Fruit fly (Drosophila melanogaster) whole organism, embryonic: Measurements from ENCODE around the gene CG17752.

Source experiments
- B-H1 ChIP-seq: fragments of 200-800 bp; sonication (Bioruptor generic); IDR thresholded peaks from 3 replicates; pipeline ENCODE4 v1.3.6; 2022; ENCODE audit warnings: missing biosample characterization, missing genetic modification characterization
- CG10267 ChIP-seq: fragments of 200-800 bp; sonication (Bioruptor generic); optimal IDR thresholded peaks from 2 replicates; lab custom pipeline; 2018; ENCODE audit warnings: missing biosample characterization, mild to moderate bottlenecking, missing genetic modification characterization, moderate library complexity
- CG11456 ChIP-seq: fragments of 200-800 bp; sonication (Bioruptor generic); IDR thresholded peaks from 3 replicates; pipeline ENCODE4 v1.3.6; 2022; ENCODE audit warnings: missing biosample characterization, missing genetic modification characterization
- CG12071 ChIP-seq: fragments of 200-800 bp; sonication (Bioruptor generic); optimal IDR thresholded peaks from 3 replicates; lab custom pipeline; 2018; ENCODE audit warnings: missing biosample characterization, mild to moderate bottlenecking, missing genetic modification characterization
- CG12104 ChIP-seq: fragments of 200-800 bp; sonication (Bioruptor generic); optimal IDR thresholded peaks from 3 replicates; lab custom pipeline; 2016; ENCODE audit warnings: missing biosample characterization, missing genetic modification characterization
- CG12155 ChIP-seq: fragments of 200-800 bp; sonication (Bioruptor generic); optimal IDR thresholded peaks from 3 replicates; lab custom pipeline; 2016; ENCODE audit warnings: missing biosample characterization, missing genetic modification characterization
- CG13287 ChIP-seq: fragments of 200-800 bp; sonication (Bioruptor generic); IDR thresholded peaks from 2 replicates; pipeline ENCODE4 v1.3.6; 2022; ENCODE audit warnings: missing biosample characterization, missing genetic modification characterization; ENCODE audit not compliant: partially characterized antibody
- CG15601 ChIP-seq: fragments of 200-800 bp; sonication (Bioruptor generic); optimal IDR thresholded peaks from 3 replicates; lab custom pipeline; 2019; ENCODE audit warnings: missing biosample characterization, mild to moderate bottlenecking, missing genetic modification characterization, moderate library complexity
- CG17361 ChIP-seq: fragments of 200-800 bp; sonication (Bioruptor generic); IDR thresholded peaks from 3 replicates; pipeline ENCODE4 v1.3.6; 2022; ENCODE audit warnings: missing biosample characterization, missing genetic modification characterization
- CG18262 ChIP-seq: fragments of 200-800 bp; optimal IDR thresholded peaks from 3 replicates; lab custom pipeline; 2019; ENCODE audit warnings: missing biosample characterization, mild to moderate bottlenecking, missing genetic modification characterization, moderate library complexity
- CG18619 ChIP-seq: fragments of 200-800 bp; sonication (Bioruptor generic); optimal IDR thresholded peaks from 3 replicates; lab custom pipeline; 2017; ENCODE audit warnings: missing biosample characterization, mild to moderate bottlenecking, missing genetic modification characterization
- CG2120 ChIP-seq: fragments of 200-800 bp; sonication (Bioruptor generic); optimal IDR thresholded peaks from 3 replicates; lab custom pipeline; 2016; ENCODE audit warnings: missing biosample characterization, missing genetic modification characterization
- CG2712 ChIP-seq: fragments of 200-800 bp; optimal IDR thresholded peaks from 3 replicates; lab custom pipeline; 2019; ENCODE audit warnings: missing biosample characterization, mild to moderate bottlenecking, missing genetic modification characterization, moderate library complexity
- CG31365 ChIP-seq: fragments of 200-800 bp; sonication (Bioruptor generic); optimal IDR thresholded peaks from 2 replicates; lab custom pipeline; 2018; ENCODE audit warnings: missing biosample characterization, mild to moderate bottlenecking, missing genetic modification characterization
- CG3847 ChIP-seq: fragments of 200-800 bp; sonication (Bioruptor generic); IDR thresholded peaks from 2 replicates; pipeline ENCODE4 v1.3.6; 2022; ENCODE audit warnings: missing biosample characterization, missing genetic modification characterization
- CG42726 ChIP-seq: fragments of 200-800 bp; sonication (Bioruptor generic); IDR thresholded peaks from 2 replicates; pipeline ENCODE4 v1.3.6; 2022; ENCODE audit warnings: missing biosample characterization, missing genetic modification characterization; ENCODE audit not compliant: partially characterized antibody
- CG4404 ChIP-seq: fragments of 200-800 bp; sonication (Bioruptor generic); IDR thresholded peaks from 2 replicates; pipeline ENCODE4 v1.3.6; 2022; ENCODE audit warnings: missing biosample characterization, missing genetic modification characterization
- CG4424 ChIP-seq: fragments of 200-800 bp; sonication (Bioruptor generic); optimal IDR thresholded peaks from 3 replicates; lab custom pipeline; 2016; ENCODE audit warnings: missing biosample characterization, missing genetic modification characterization
- CG6272 ChIP-seq: fragments of 200-800 bp; sonication (Bioruptor generic); IDR thresholded peaks from 2 replicates; pipeline ENCODE4 v1.3.6; 2022; ENCODE audit warnings: missing biosample characterization, missing genetic modification characterization
- CG7556 ChIP-seq: fragments of 200-800 bp; sonication (Bioruptor generic); optimal IDR thresholded peaks from 2 replicates; lab custom pipeline; 2017; ENCODE audit warnings: missing biosample characterization, mild to moderate bottlenecking, missing genetic modification characterization
- CG7963 ChIP-seq: fragments of 200-800 bp; sonication (Bioruptor generic); IDR thresholded peaks from 3 replicates; pipeline ENCODE4 v1.3.6; 2022; ENCODE audit warnings: missing biosample characterization, missing genetic modification characterization; ENCODE audit not compliant: partially characterized antibody
- CG8478 ChIP-seq: fragments of >200 bp; optimal IDR thresholded peaks from 2 replicates; lab custom pipeline; 2018
- CG9797 ChIP-seq: fragments of 200-800 bp; sonication (Bioruptor generic); optimal IDR thresholded peaks from 3 replicates; lab custom pipeline; 2018; ENCODE audit warnings: missing biosample characterization, mild to moderate bottlenecking, missing genetic modification characterization
- D19A ChIP-seq: fragments of 200-800 bp; optimal IDR thresholded peaks from 3 replicates; lab custom pipeline; 2019; ENCODE audit warnings: missing biosample characterization, mild to moderate bottlenecking, missing genetic modification characterization, moderate library complexity
- Dll ChIP-seq: fragments of 200-800 bp; sonication (Bioruptor generic); IDR thresholded peaks from 4 replicates; pipeline ENCODE4 v1.3.6; 2022; ENCODE audit warnings: missing biosample characterization, missing genetic modification characterization; ENCODE audit not compliant: partially characterized antibody
- Doc3 ChIP-seq: fragments of 200-800 bp; sonication (Bioruptor generic); IDR thresholded peaks from 3 replicates; pipeline ENCODE4 v1.3.6; 2022; ENCODE audit warnings: missing biosample characterization, missing genetic modification characterization; ENCODE audit not compliant: partially characterized antibody
- Fer2 ChIP-seq: fragments of 200-800 bp; sonication (Bioruptor generic); optimal IDR thresholded peaks from 2 replicates; lab custom pipeline; 2018; ENCODE audit warnings: missing biosample characterization, mild to moderate bottlenecking, missing genetic modification characterization, moderate library complexity
- HmgD ChIP-seq: fragments of 200-800 bp; sonication (Bioruptor generic); optimal IDR thresholded peaks from 3 replicates; lab custom pipeline; 2016; ENCODE audit warnings: missing biosample characterization, missing genetic modification characterization
- Mrtf ChIP-seq: fragments of 200-800 bp; sonication (Bioruptor generic); IDR thresholded peaks from 3 replicates; pipeline ENCODE4 v1.3.6; 2022; ENCODE audit warnings: missing biosample characterization, missing genetic modification characterization
- Opbp ChIP-seq: fragments of 200-800 bp; sonication (Bioruptor generic); IDR thresholded peaks from 3 replicates; pipeline ENCODE4 v1.3.6; 2022; ENCODE audit warnings: missing biosample characterization, missing genetic modification characterization; ENCODE audit not compliant: partially characterized antibody
- Scr ChIP-seq: fragments of 200-800 bp; sonication (Bioruptor generic); IDR thresholded peaks from 2 replicates; pipeline ENCODE4 v1.3.6; 2022; ENCODE audit warnings: missing biosample characterization, missing genetic modification characterization; ENCODE audit not compliant: partially characterized antibody
- Trl ChIP-seq, 3 experiments: fragments of >200 bp in 2 of 3; fragments of 200-800 bp in 1 of 3; sonication (Bioruptor generic) in 1 of 3; optimal IDR thresholded peaks; 2 replicates in 1 of 3; 3 replicates in 2 of 3; lab custom pipeline; 2016 to 2017; ENCODE audit warnings: missing biosample characterization in 1 of 3, missing genetic modification characterization in 1 of 3
- Xrp1 ChIP-seq: fragments of 200-800 bp; sonication (Bioruptor generic); IDR thresholded peaks from 2 replicates; pipeline ENCODE4 v1.3.6; 2022; ENCODE audit warnings: missing biosample characterization, missing genetic modification characterization
- abd-A ChIP-seq: fragments of 200-800 bp; sonication (Bioruptor generic); optimal IDR thresholded peaks from 3 replicates; lab custom pipeline; 2019; ENCODE audit warnings: missing biosample characterization, mild to moderate bottlenecking, missing genetic modification characterization, moderate library complexity
- aop ChIP-seq: fragments of 200-800 bp; sonication (Bioruptor generic); IDR thresholded peaks from 2 replicates; pipeline ENCODE4 v1.3.6; 2022; ENCODE audit warnings: missing biosample characterization, missing genetic modification characterization
- br ChIP-seq: fragments of >200 bp; optimal IDR thresholded peaks from 2 replicates; lab custom pipeline; 2017
- jigr1 ChIP-seq: fragments of 200-800 bp; sonication (Bioruptor generic); IDR thresholded peaks from 3 replicates; pipeline ENCODE4 v1.3.6; 2022; ENCODE audit warnings: missing biosample characterization, missing genetic modification characterization
- jumu ChIP-seq: fragments of 200-800 bp; sonication (Bioruptor generic); optimal IDR thresholded peaks from 3 replicates; lab custom pipeline; 2016; ENCODE audit warnings: missing biosample characterization, missing genetic modification characterization
- nmo ChIP-seq: fragments of 200-800 bp; sonication (Bioruptor generic); optimal IDR thresholded peaks from 2 replicates; lab custom pipeline; 2018; ENCODE audit warnings: missing biosample characterization, mild to moderate bottlenecking, missing genetic modification characterization, moderate library complexity
- org-1 ChIP-seq: fragments of 200-800 bp; sonication (Bioruptor generic); optimal IDR thresholded peaks from 2 replicates; lab custom pipeline; 2017; ENCODE audit warnings: missing biosample characterization, missing genetic modification characterization
- phol ChIP-seq: fragments of 200-800 bp; sonication (Bioruptor generic); optimal IDR thresholded peaks from 3 replicates; lab custom pipeline; 2018; ENCODE audit warnings: missing biosample characterization, mild to moderate bottlenecking, missing genetic modification characterization, moderate library complexity
- rib ChIP-seq: fragments of 200-800 bp; sonication (Bioruptor generic); IDR thresholded peaks from 2 replicates; pipeline ENCODE4 v1.3.6; 2022; ENCODE audit warnings: missing biosample characterization, missing genetic modification characterization
- row ChIP-seq: fragments of 200-800 bp; sonication (Bioruptor generic); IDR thresholded peaks from 3 replicates; pipeline ENCODE4 v1.3.6; 2022; ENCODE audit warnings: missing biosample characterization, missing genetic modification characterization
- sc ChIP-seq, 3 experiments: fragments of >200 bp in 2 of 3; fragments of 200-800 bp in 1 of 3; sonication (Bioruptor generic) in 1 of 3; optimal IDR thresholded peaks; 2 replicates in 2 of 3; 3 replicates in 1 of 3; lab custom pipeline; 2017; ENCODE audit warnings: mild to moderate bottlenecking in 1 of 3, missing biosample characterization in 1 of 3, missing genetic modification characterization in 1 of 3, missing genetic modification reagents in 1 of 3
- scrt ChIP-seq: fragments of 200-800 bp; sonication (Bioruptor generic); optimal IDR thresholded peaks from 2 replicates; lab custom pipeline; 2018; ENCODE audit warnings: missing biosample characterization, mild to moderate bottlenecking, missing genetic modification characterization, moderate library complexity
- seq ChIP-seq: fragments of 200-800 bp; sonication (Bioruptor generic); IDR thresholded peaks from 2 replicates; pipeline ENCODE4 v1.3.6; 2022; ENCODE audit warnings: missing biosample characterization, missing genetic modification characterization
- sisA ChIP-seq: fragments of 200-800 bp; sonication (Bioruptor generic); IDR thresholded peaks from 2 replicates; pipeline ENCODE4 v1.3.6; 2022; ENCODE audit warnings: missing biosample characterization, missing genetic modification characterization
- slbo ChIP-seq: fragments of 200-800 bp; sonication (Bioruptor generic); IDR thresholded peaks from 2 replicates; pipeline ENCODE4 v1.3.6; 2022; ENCODE audit warnings: missing biosample characterization, missing genetic modification characterization
- sna ChIP-seq: fragments of 200-800 bp; sonication (Bioruptor generic); IDR thresholded peaks from 2 replicates; pipeline ENCODE4 v1.3.6; 2022; ENCODE audit warnings: missing biosample characterization, missing genetic modification characterization; ENCODE audit not compliant: partially characterized antibody
- sob ChIP-seq: fragments of 200-800 bp; sonication (Bioruptor generic); IDR thresholded peaks from 2 replicates; pipeline ENCODE4 v1.3.6; 2022; ENCODE audit warnings: missing biosample characterization, missing genetic modification characterization

The CG17752 gene

dm6 chr3R:19583311-19583710, 26.7 kb upstream of the CG17752 start (continued):
- TF ChIP-seq CG13287 (GFP tag; lab: Robert Waterston, UW), result peak; percentile 41; the same call in 1 of the 2 replicates
- peak; percentile 81 for TF ChIP-seq Dll
- TF ChIP-seq CG2712 (tag; lab: Kevin White, UChicago), result peak; percentile 40
- peak; percentile 41; the same call in 1 of the 2 replicates for TF ChIP-seq sna (GFP tag; lab: Robert Waterston, UW)
- TF ChIP-seq CG4404 (GFP tag; lab: Robert Waterston, UW), result no peak
- peak; percentile 34; the same call in 1 of the 2 replicates for TF ChIP-seq Xrp1 (GFP tag; lab: Robert Waterston, UW)
- no peak for TF ChIP-seq sob (GFP tag; lab: Robert Waterston, UW)
- TF ChIP-seq CG11456 (GFP tag; lab: Robert Waterston, UW), result no peak
- TF ChIP-seq row (GFP tag; lab: Robert Waterston, UW), result peak; percentile 48
- TF ChIP-seq Doc3 (GFP tag; lab: Robert Waterston, UW), result peak; percentile 61
- TF ChIP-seq CG18262 (tag; lab: Kevin White, UChicago), result peak; percentile 57
- no peak for TF ChIP-seq org-1 (GFP tag; lab: Kevin White, UChicago)
- TF ChIP-seq phol (tag; lab: Kevin White, UChicago), result peak; percentile 6
- no peak for TF ChIP-seq scrt (GFP tag; lab: Kevin White, UChicago)
- TF ChIP-seq seq (GFP tag; lab: Robert Waterston, UW), result no peak
- TF ChIP-seq B-H1 (GFP tag; lab: Robert Waterston, UW), result no peak
- peak; percentile 26; the same call in 1 of the 3 replicates for TF ChIP-seq CG17361 (GFP tag; lab: Robert Waterston, UW)
- TF ChIP-seq rib (GFP tag; lab: Robert Waterston, UW), result no peak
- TF ChIP-seq Trl (optimal IDR thresholded peaks at IDR 0.05; lab: Kevin White, UChicago), result no peak
- TF ChIP-seq Trl (GFP tag; optimal IDR thresholded peaks at IDR 0.05; lab: Kevin White, UChicago), result no peak
- TF ChIP-seq CG18619, result no peak
- peak; percentile 37 for TF ChIP-seq D19A (tag; lab: Kevin White, UChicago)
- peak; percentile 5 for TF ChIP-seq CG15601 (tag; lab: Kevin White, UChicago)
- TF ChIP-seq CG12104, result no peak
- TF ChIP-seq Scr (GFP tag; lab: Robert Waterston, UW), result peak; percentile 56; the same call in 1 of the 2 replicates
- TF ChIP-seq CG42726, result no peak

dm6 chr3R:19584818-19585217, 25.2 kb upstream of the CG17752 start:
- 0 out of 2 replicates have a peak, but pooled peaks have one; percentile 39 for TF ChIP-seq aop (GFP tag; lab: Robert Waterston, UW)
- TF ChIP-seq CG6272 (GFP tag; lab: Robert Waterston, UW), result no peak
- TF ChIP-seq CG3847 (GFP tag; lab: Robert Waterston, UW), result 0 out of 2 replicates have a peak, but pooled peaks have one; percentile 16
- peak; percentile 84 for TF ChIP-seq CG7556 (GFP tag; lab: Kevin White, UChicago)
- peak; percentile 77 for TF ChIP-seq CG4424 (GFP tag; lab: Kevin White, UChicago)
- TF ChIP-seq Opbp (GFP tag; lab: Robert Waterston, UW), result no peak
- TF ChIP-seq CG10267 (tag; lab: Kevin White, UChicago), result peak; percentile 73
- peak; percentile 53 for TF ChIP-seq CG9797 (GFP tag; lab: Kevin White, UChicago)
- TF ChIP-seq CG31365 (tag; lab: Kevin White, UChicago), result peak; percentile 78
- no peak for TF ChIP-seq sisA (GFP tag; lab: Robert Waterston, UW)
- peak; percentile 60 for TF ChIP-seq jumu (GFP tag; lab: Kevin White, UChicago)
- TF ChIP-seq Fer2 (tag; lab: Kevin White, UChicago), result peak; percentile 55
- no peak for TF ChIP-seq abd-A (tag; lab: Kevin White, UChicago)
- TF ChIP-seq CG8478 (lab: Kevin White, UChicago), result no peak
- TF ChIP-seq CG12155 (GFP tag; lab: Kevin White, UChicago), result peak; percentile 11
- 0 out of 3 replicates have a peak, but pooled peaks have one; percentile 16 for TF ChIP-seq Mrtf (GFP tag; lab: Robert Waterston, UW)
- TF ChIP-seq HmgD (GFP tag; lab: Kevin White, UChicago), result peak; percentile 50
- peak; percentile 71 for TF ChIP-seq scrt (GFP tag; lab: Kevin White, UChicago)
- TF ChIP-seq CG2120 (GFP tag; lab: Kevin White, UChicago), result no peak
- TF ChIP-seq slbo (GFP tag; lab: Robert Waterston, UW), result no peak; the same call in 1 of the 2 replicates
- TF ChIP-seq sc (optimal IDR thresholded peaks at IDR 0.05; lab: Kevin White, UChicago), result no peak
- peak; percentile 92 for TF ChIP-seq sc (GFP tag; optimal IDR thresholded peaks at IDR 0.05; lab: Kevin White, UChicago)
- peak; percentile 53 for TF ChIP-seq nmo (GFP tag; lab: Kevin White, UChicago)
- no peak for TF ChIP-seq CG7963
- no peak for TF ChIP-seq jigr1 (GFP tag; lab: Robert Waterston, UW)
- TF ChIP-seq CG12071 (GFP tag; lab: Kevin White, UChicago), result peak; percentile 93
- TF ChIP-seq br, result no peak
